Worm (Caenorhabditis elegans): ENCODE data around the gene pqe-1.

Gene pqe-1

ce11 chrIII:5318610-5319009 lies 7.6 kb downstream of the pqe-1 start:
- TF ChIP-seq hlh-12 (tag; optimal IDR thresholded peaks at IDR 0.05) (no peak), cebp-1 (GFP tag; IDR thresholded peaks at IDR 0.05) (no peak), cebp-1 (tag; optimal IDR thresholded peaks at IDR 0.05) (peak; percentile 17), nhr-80 (tag; optimal IDR thresholded peaks at IDR 0.05) (peak; percentile 8)

ce11 chrIII:5321661-5322060 lies 10.6 kb downstream of the pqe-1 start, which contains the start of gene F52C9.3:
Gene F52C9.3, plus strand, starts transcription at chrIII:5321885.
- no peak for TF ChIP-seq sdz-38 (tag; optimal IDR thresholded peaks at IDR 0.05)
- no peak for TF ChIP-seq ceh-100 (GFP tag; IDR thresholded peaks at IDR 0.05)
- TF ChIP-seq let-607 (tag; optimal IDR thresholded peaks at IDR 0.05), result no peak
- TF ChIP-seq unc-130 (GFP tag; optimal IDR thresholded peaks at IDR 0.05), result no peak
- TF ChIP-seq pbrm-1 (GFP tag; IDR thresholded peaks at IDR 0.05), result 0 out of 2 replicates have a peak, but pooled peaks have one; percentile 21
- no peak for TF ChIP-seq hlh-12 (tag; optimal IDR thresholded peaks at IDR 0.05)
- TF ChIP-seq nfyb-1 (GFP tag; IDR thresholded peaks at IDR 0.05), result 0 out of 2 replicates have a peak, but pooled peaks have one; percentile 36
- TF ChIP-seq chd-7 (tag; optimal IDR thresholded peaks at IDR 0.05), result peak; percentile 29
- TF ChIP-seq unc-62 (GFP tag; optimal IDR thresholded peaks at IDR 0.05), result no peak
- TF ChIP-seq attf-5 (GFP tag; optimal IDR thresholded peaks at IDR 0.05), result peak; percentile 5
- TF ChIP-seq madf-6 (GFP tag; IDR thresholded peaks at IDR 0.05), result 0 out of 2 replicates have a peak, but pooled peaks have one; percentile 29
- TF ChIP-seq ets-4 (GFP tag; optimal IDR thresholded peaks at IDR 0.05), result no peak
- no peak for TF ChIP-seq hmg-1.2 (GFP tag; IDR thresholded peaks at IDR 0.05)
- TF ChIP-seq tbp1 (GFP tag; optimal IDR thresholded peaks at IDR 0.05), result peak; percentile 23
- TF ChIP-seq nhr-27 (tag; optimal IDR thresholded peaks at IDR 0.05), result peak; percentile 12
- TF ChIP-seq cebp-1 (GFP tag; IDR thresholded peaks at IDR 0.05), result no peak
- peak; percentile 51 for TF ChIP-seq cebp-1 (tag; optimal IDR thresholded peaks at IDR 0.05)
- TF ChIP-seq ztf-6 (GFP tag; IDR thresholded peaks at IDR 0.05), result no peak
- peak; percentile 41 for TF ChIP-seq tlf-1 (GFP tag; optimal IDR thresholded peaks at IDR 0.05)
- no peak for TF ChIP-seq dox-1 (GFP tag; IDR thresholded peaks at IDR 0.05)

- TF ChIP-seq ceh-58 (GFP tag; IDR thresholded peaks at IDR 0.05), result no peak
- no peak for TF ChIP-seq hlh-26 (GFP tag; conservative IDR thresholded peaks at IDR 0.05)
- no peak for TF ChIP-seq nfya-1 (tag; optimal IDR thresholded peaks at IDR 0.05; ENCODE audit: borderline replicate concordance, insufficient read depth)
- TF ChIP-seq ccch-3 (GFP tag; optimal IDR thresholded peaks at IDR 0.05), result no peak
- no peak for TF ChIP-seq ztf-6 (GFP tag; IDR thresholded peaks at IDR 0.05)
- no peak for TF ChIP-seq madf-6 (GFP tag; IDR thresholded peaks at IDR 0.05)
- TF ChIP-seq nfyb-1 (GFP tag; IDR thresholded peaks at IDR 0.05), result no peak
- no peak for TF ChIP-seq hmg-20 (GFP tag; IDR thresholded peaks at IDR 0.05)
- TF ChIP-seq C06A6.2 (GFP tag; conservative IDR thresholded peaks at IDR 0.05), result no peak
- no peak for TF ChIP-seq madf-8 (GFP tag; conservative IDR thresholded peaks at IDR 0.05)
- no peak for TF ChIP-seq ceh-40 (GFP tag; IDR thresholded peaks at IDR 0.05)
- no peak for TF ChIP-seq lin-40 (tag; optimal IDR thresholded peaks at IDR 0.05)
- no peak for TF ChIP-seq D2030.7 (GFP tag; IDR thresholded peaks at IDR 0.05)
These were observed 15.3 kb downstream of the pqe-1 start, which contains the start of gene sorf-2 for ce11 chrIII:5326323-5326722. Gene sorf-2, plus strand, starts transcription at chrIII:5326623.

ce11 chrIII:5329372-5329771 lies 18.3 kb downstream of the pqe-1 start:
- TF ChIP-seq ekl-4 (GFP tag; IDR thresholded peaks at IDR 0.05) (no peak), unc-62 (GFP tag; optimal IDR thresholded peaks at IDR 0.05) (no peak), efl-1 (GFP tag; optimal IDR thresholded peaks at IDR 0.05) (no peak), C06A6.2 (GFP tag; conservative IDR thresholded peaks at IDR 0.05) (no peak), dpl-1 (GFP tag; optimal IDR thresholded peaks at IDR 0.05) (no peak), snpc-1.1 (tag; optimal IDR thresholded peaks at IDR 0.05; ENCODE audit: insufficient read depth) (no peak)

All from whole organism, young adult.